Worm (Caenorhabditis elegans) whole organism, L4 larva: ENCODE measurements around the gene lron-10.

Source experiments
- R02D3.7 ChIP-seq: fragments of 150-350 bp; sonication (generic microtip); optimal IDR thresholded peaks from 3 replicates; lab custom pipeline; 2014; ENCODE audit warnings: missing biosample characterization, missing genetic modification characterization
- Y48G9A.11 ChIP-seq: fragments of 200-800 bp; sonication (Bioruptor generic); IDR thresholded peaks from 2 replicates; pipeline ENCODE4 v1.3.6; 2022; ENCODE audit warnings: missing genetic modification reagents, missing genetic modification characterization, missing compliant biosample characterization
- aly-2 ChIP-seq: sonication (generic microtip); optimal IDR thresholded peaks from 2 replicates; lab custom pipeline; 2018; ENCODE audit warnings: missing biosample characterization, missing genetic modification characterization
- fkh-10 ChIP-seq: fragments of 150-350 bp; optimal IDR thresholded peaks from 2 replicates; lab custom pipeline; 2014; ENCODE audit warnings: missing biosample characterization, missing genetic modification reagents, missing genetic modification characterization
- fos-1 ChIP-seq: fragments of 150-350 bp; optimal IDR thresholded peaks from 2 replicates; lab custom pipeline; 2014; ENCODE audit warnings: missing biosample characterization, missing genetic modification characterization
- lin-39 ChIP-seq: fragments of 150-350 bp; optimal IDR thresholded peaks from 2 replicates; lab custom pipeline; 2014; ENCODE audit warnings: missing biosample characterization, missing genetic modification reagents, missing genetic modification characterization
- nhr-11 ChIP-seq: fragments of 150-350 bp; optimal IDR thresholded peaks from 2 replicates; lab custom pipeline; 2014; ENCODE audit warnings: missing biosample characterization, missing genetic modification characterization
- nhr-25 ChIP-seq: sonication (generic microtip); optimal IDR thresholded peaks from 2 replicates; lab custom pipeline; 2017; ENCODE audit warnings: missing genetic modification characterization, mild to moderate bottlenecking, missing compliant biosample characterization, antibody characterized with exemption, moderate library complexity, borderline replicate concordance; ENCODE audit not compliant: insufficient read depth
- nhr-28 ChIP-seq: fragments of 150-350 bp; optimal IDR thresholded peaks from 2 replicates; lab custom pipeline; 2014; ENCODE audit warnings: missing biosample characterization, missing genetic modification characterization
- nhr-41 ChIP-seq: fragments of 200-800 bp; sonication (Bioruptor generic); IDR thresholded peaks from 2 replicates; pipeline ENCODE4 v1.3.6; 2022; ENCODE audit warnings: missing genetic modification reagents, missing genetic modification characterization, missing compliant biosample characterization
- pha-4 ChIP-seq, 2 experiments: fragments of 150-350 bp in 1 of 2; fragments of 200-800 bp in 1 of 2; sonication (Bioruptor generic) in 1 of 2; IDR thresholded peaks in 1 of 2; optimal IDR thresholded peaks in 1 of 2; 2 replicates each; pipeline versions ENCODE4 v1.3.6 to Lab custom; 2014 to 2022; ENCODE audit warnings: missing genetic modification characterization in 2 of 2, missing genetic modification reagents in 2 of 2, missing biosample characterization in 1 of 2, missing compliant biosample characterization in 1 of 2
- skn-1 ChIP-seq: fragments of 150-350 bp; optimal IDR thresholded peaks from 2 replicates; lab custom pipeline; 2014; ENCODE audit warnings: missing biosample characterization, missing genetic modification characterization
- spr-3 ChIP-seq: fragments of 200-800 bp; sonication (Bioruptor generic); optimal IDR thresholded peaks from 2 replicates; lab custom pipeline; 2018; ENCODE audit warnings: mild to moderate bottlenecking, missing genetic modification characterization, missing compliant biosample characterization
- zip-2 ChIP-seq: fragments of 150-350 bp; optimal IDR thresholded peaks from 2 replicates; lab custom pipeline; 2014; ENCODE audit warnings: missing biosample characterization, missing genetic modification characterization

- TF ChIP-seq lin-39 (tag; lab: Kevin White, UChicago) (no peak), Y48G9A.11 (GFP tag; lab: Robert Waterston, UW) (no peak), aly-2 (no peak), nhr-25 (tag; lab: Kevin White, UChicago) (peak; percentile 81), fos-1 (tag; lab: Kevin White, UChicago) (no peak), skn-1 (tag; lab: Kevin White, UChicago) (no peak), nhr-11 (peak; percentile 82), fkh-10 (GFP tag; lab: Kevin White, UChicago) (peak; percentile 21), nhr-41 (GFP tag; lab: Robert Waterston, UW) (peak; percentile 92; the same call in 1 of the 2 replicates), R02D3.7 (tag; lab: Kevin White, UChicago) (no peak), zip-2 (tag; lab: Kevin White, UChicago) (peak; percentile 3), nhr-28 (tag; lab: Kevin White, UChicago) (peak; percentile 74), pha-4 (GFP tag; IDR thresholded peaks at IDR 0.05; lab: Robert Waterston, UW) (peak; percentile 93), pha-4 (tag; optimal IDR thresholded peaks at IDR 0.05; lab: Kevin White, UChicago) (no peak), spr-3 (peak; percentile 76)
Observed at ce11 chrIII:10634034-10634433, 12.9 kb upstream of the lron-10 start.
